Fruit fly (Drosophila melanogaster) whole organism, prepupa: Measurements from ENCODE around the gene CG31697.

Source experiments
- Blimp-1 ChIP-seq: fragments of 200-800 bp; sonication (Bioruptor generic); optimal IDR thresholded peaks from 3 replicates; lab custom pipeline; 2017; ENCODE audit warnings: missing biosample characterization, missing genetic modification characterization, mild to moderate bottlenecking, moderate library complexity, missing genetic modification reagents
- CG10631 ChIP-seq: fragments of 200-800 bp; sonication (Bioruptor generic); optimal IDR thresholded peaks from 2 replicates; lab custom pipeline; 2016; ENCODE audit warnings: missing biosample characterization, missing genetic modification characterization
- CG10669 ChIP-seq: fragments of 200-800 bp; sonication (Bioruptor generic); optimal IDR thresholded peaks from 3 replicates; lab custom pipeline; 2018; ENCODE audit warnings: missing biosample characterization, mild to moderate bottlenecking, missing genetic modification characterization, moderate library complexity
- CG11294 ChIP-seq: fragments of 200-800 bp; sonication (Bioruptor generic); IDR thresholded peaks from 2 replicates; pipeline ENCODE4 v1.3.6; 2022; ENCODE audit warnings: missing biosample characterization, missing genetic modification characterization
- CG15336 ChIP-seq: fragments of 200-800 bp; sonication (Bioruptor generic); IDR thresholded peaks from 2 replicates; pipeline ENCODE4 v1.3.6; 2022; ENCODE audit warnings: missing biosample characterization, missing genetic modification characterization
- CG1621 ChIP-seq: fragments of 200-800 bp; sonication (Bioruptor generic); optimal IDR thresholded peaks from 3 replicates; lab custom pipeline; 2018; ENCODE audit warnings: missing biosample characterization, mild to moderate bottlenecking, missing genetic modification characterization
- CG16779 ChIP-seq: fragments of 200-800 bp; sonication (Bioruptor generic); optimal IDR thresholded peaks from 3 replicates; lab custom pipeline; 2017; ENCODE audit warnings: missing biosample characterization, mild to moderate bottlenecking, missing genetic modification characterization
- CG3032 ChIP-seq: fragments of 200-800 bp; optimal IDR thresholded peaks from 2 replicates; lab custom pipeline; 2019; ENCODE audit warnings: missing biosample characterization, mild to moderate bottlenecking, missing genetic modification characterization, moderate library complexity
- CG31627 ChIP-seq: fragments of 200-800 bp; sonication (Bioruptor generic); optimal IDR thresholded peaks from 3 replicates; lab custom pipeline; 2016; ENCODE audit warnings: missing biosample characterization, missing genetic modification characterization
- CG32006 ChIP-seq: fragments of 200-800 bp; sonication (Bioruptor generic); optimal IDR thresholded peaks from 3 replicates; lab custom pipeline; 2017; ENCODE audit warnings: missing biosample characterization, mild to moderate bottlenecking, missing genetic modification characterization
- CG34406 ChIP-seq: fragments of 200-800 bp; sonication (Bioruptor generic); optimal IDR thresholded peaks from 3 replicates; lab custom pipeline; 2016; ENCODE audit warnings: missing biosample characterization, missing genetic modification characterization
- CG4318 ChIP-seq: fragments of 200-800 bp; sonication (Bioruptor generic); optimal IDR thresholded peaks from 3 replicates; lab custom pipeline; 2017; ENCODE audit warnings: missing biosample characterization, mild to moderate bottlenecking, missing genetic modification characterization
- CG6808 ChIP-seq: fragments of 200-800 bp; sonication (Bioruptor generic); optimal IDR thresholded peaks from 3 replicates; lab custom pipeline; 2017; ENCODE audit warnings: missing biosample characterization, missing genetic modification characterization, mild to moderate bottlenecking, moderate library complexity, missing genetic modification reagents
- CG6854 ChIP-seq: fragments of 200-800 bp; sonication (Bioruptor generic); optimal IDR thresholded peaks from 2 replicates; lab custom pipeline; 2017; ENCODE audit warnings: missing biosample characterization, mild to moderate bottlenecking, missing genetic modification characterization
- CG8119 ChIP-seq: fragments of 200-800 bp; sonication (Bioruptor generic); IDR thresholded peaks from 3 replicates; pipeline ENCODE4 v1.3.6; 2022; ENCODE audit warnings: missing biosample characterization, missing genetic modification characterization
- CG8319 ChIP-seq: fragments of 200-800 bp; sonication (Bioruptor generic); optimal IDR thresholded peaks from 3 replicates; lab custom pipeline; 2016; ENCODE audit warnings: missing biosample characterization, missing genetic modification characterization
- CG9139 ChIP-seq: fragments of 200-800 bp; sonication (Bioruptor generic); optimal IDR thresholded peaks from 3 replicates; lab custom pipeline; 2017; ENCODE audit warnings: missing biosample characterization, mild to moderate bottlenecking, missing genetic modification characterization
- Eip78C ChIP-seq: fragments of 200-800 bp; sonication (Bioruptor generic); peaks from one replicate; lab custom pipeline; 2016; ENCODE audit warnings: missing biosample characterization, missing genetic modification characterization
- Eip93F ChIP-seq: fragments of 200-800 bp; sonication (Bioruptor generic); optimal IDR thresholded peaks from 2 replicates; lab custom pipeline; 2016; ENCODE audit warnings: missing biosample characterization, mild to moderate bottlenecking, missing genetic modification characterization
- Ets21C ChIP-seq: fragments of 200-800 bp; sonication (Bioruptor generic); optimal IDR thresholded peaks from 3 replicates; lab custom pipeline; 2016; ENCODE audit warnings: missing biosample characterization, missing genetic modification characterization
- Ets96B ChIP-seq: fragments of 200-800 bp; optimal IDR thresholded peaks from 2 replicates; lab custom pipeline; 2019; ENCODE audit warnings: missing biosample characterization, mild to moderate bottlenecking, missing genetic modification characterization, moderate library complexity
- Gug ChIP-seq: fragments of 200-800 bp; sonication (Bioruptor generic); IDR thresholded peaks from 2 replicates; pipeline ENCODE4 v1.3.6; 2022; ENCODE audit warnings: missing biosample characterization, missing genetic modification characterization
- Hr38 ChIP-seq: sonication (Bioruptor generic); optimal IDR thresholded peaks from 2 replicates; lab custom pipeline; 2016; ENCODE audit warnings: missing biosample characterization, missing genetic modification characterization
- Hr39 ChIP-seq: fragments of 200-800 bp; sonication (Bioruptor generic); optimal IDR thresholded peaks from 2 replicates; lab custom pipeline; 2016; ENCODE audit warnings: missing biosample characterization, missing genetic modification characterization
- Hr4 ChIP-seq: fragments of 200-800 bp; sonication (Bioruptor generic); optimal IDR thresholded peaks from 3 replicates; lab custom pipeline; 2016; ENCODE audit warnings: missing biosample characterization, missing genetic modification characterization
- Lpt ChIP-seq: fragments of 200-800 bp; sonication (Bioruptor generic); optimal IDR thresholded peaks from 3 replicates; lab custom pipeline; 2016; ENCODE audit warnings: missing biosample characterization, missing genetic modification characterization
- Met ChIP-seq: fragments of 200-800 bp; sonication (Bioruptor generic); optimal IDR thresholded peaks from 3 replicates; lab custom pipeline; 2016; ENCODE audit warnings: missing biosample characterization, missing genetic modification characterization
- OdsH ChIP-seq: fragments of 200-800 bp; sonication (Bioruptor generic); optimal IDR thresholded peaks from 3 replicates; lab custom pipeline; 2016; ENCODE audit warnings: missing biosample characterization, missing genetic modification characterization
- Sox102F ChIP-seq: fragments of 200-800 bp; sonication (Bioruptor generic); optimal IDR thresholded peaks from 2 replicates; lab custom pipeline; 2016; ENCODE audit warnings: missing biosample characterization, mild to moderate bottlenecking, missing genetic modification characterization
- Sox14 ChIP-seq: fragments of 200-800 bp; sonication (Bioruptor generic); optimal IDR thresholded peaks from 3 replicates; lab custom pipeline; 2016; ENCODE audit warnings: missing biosample characterization, missing genetic modification characterization
- achi ChIP-seq: fragments of 200-800 bp; sonication (Bioruptor generic); optimal IDR thresholded peaks from 3 replicates; lab custom pipeline; 2016; ENCODE audit warnings: missing biosample characterization, missing genetic modification characterization
- cyc ChIP-seq: fragments of 200-800 bp; sonication (Bioruptor generic); optimal IDR thresholded peaks from 3 replicates; lab custom pipeline; 2016; ENCODE audit warnings: missing biosample characterization, missing genetic modification characterization
- dac ChIP-seq: fragments of 200-800 bp; sonication (Bioruptor generic); optimal IDR thresholded peaks from 2 replicates; lab custom pipeline; 2017; ENCODE audit warnings: missing biosample characterization, mild to moderate bottlenecking, missing genetic modification characterization
- esn ChIP-seq: fragments of 200-800 bp; sonication (Bioruptor generic); optimal IDR thresholded peaks from 2 replicates; lab custom pipeline; 2016; ENCODE audit warnings: missing biosample characterization, mild to moderate bottlenecking, missing genetic modification characterization, moderate library complexity
- fd59A ChIP-seq: fragments of 200-800 bp; sonication (Bioruptor generic); optimal IDR thresholded peaks from 2 replicates; lab custom pipeline; 2017; ENCODE audit warnings: missing biosample characterization, mild to moderate bottlenecking, missing genetic modification characterization, missing genetic modification reagents
- fd85E ChIP-seq: fragments of 200-800 bp; sonication (Bioruptor generic); optimal IDR thresholded peaks from 3 replicates; lab custom pipeline; 2016; ENCODE audit warnings: missing biosample characterization, missing genetic modification characterization
- lz ChIP-seq: fragments of 200-800 bp; sonication (Bioruptor generic); optimal IDR thresholded peaks from 3 replicates; lab custom pipeline; 2016; ENCODE audit warnings: missing biosample characterization, missing genetic modification characterization
- net ChIP-seq: fragments of 200-800 bp; sonication (Bioruptor generic); optimal IDR thresholded peaks from 3 replicates; lab custom pipeline; 2016; ENCODE audit warnings: missing biosample characterization, missing genetic modification characterization
- pdm3 ChIP-seq: fragments of 200-800 bp; sonication (Bioruptor generic); optimal IDR thresholded peaks from 3 replicates; lab custom pipeline; 2016; ENCODE audit warnings: missing biosample characterization, missing genetic modification characterization
- salr ChIP-seq, 2 experiments: fragments of 200-800 bp; sonication (Bioruptor generic); optimal IDR thresholded peaks; 3 replicates each; lab custom pipeline; 2016 to 2018; ENCODE audit warnings: missing biosample characterization in 2 of 2, missing genetic modification characterization in 2 of 2, mild to moderate bottlenecking in 1 of 2
- spab ChIP-seq: fragments of 200-800 bp; sonication (Bioruptor generic); optimal IDR thresholded peaks from 2 replicates; lab custom pipeline; 2017; ENCODE audit warnings: missing biosample characterization, mild to moderate bottlenecking, missing genetic modification characterization, missing genetic modification reagents
- ss ChIP-seq, 2 experiments: fragments of 200-800 bp; sonication (Bioruptor generic); optimal IDR thresholded peaks; 2 replicates in 1 of 2; 3 replicates in 1 of 2; lab custom pipeline; 2017 to 2018; ENCODE audit warnings: mild to moderate bottlenecking in 2 of 2, missing biosample characterization in 2 of 2, missing genetic modification characterization in 2 of 2, moderate library complexity in 1 of 2
- svp ChIP-seq: fragments of 200-800 bp; sonication (Bioruptor generic); peaks from one replicate; lab custom pipeline; 2016; ENCODE audit warnings: missing biosample characterization, missing genetic modification characterization
- topi ChIP-seq: fragments of 200-800 bp; sonication (Bioruptor generic); optimal IDR thresholded peaks from 3 replicates; lab custom pipeline; 2016; ENCODE audit warnings: missing biosample characterization, missing genetic modification characterization
- vri ChIP-seq: fragments of 200-800 bp; sonication (Bioruptor generic); optimal IDR thresholded peaks from 3 replicates; lab custom pipeline; 2016; ENCODE audit warnings: missing biosample characterization, mild to moderate bottlenecking, missing genetic modification characterization

Gene CG31697

DNA sequence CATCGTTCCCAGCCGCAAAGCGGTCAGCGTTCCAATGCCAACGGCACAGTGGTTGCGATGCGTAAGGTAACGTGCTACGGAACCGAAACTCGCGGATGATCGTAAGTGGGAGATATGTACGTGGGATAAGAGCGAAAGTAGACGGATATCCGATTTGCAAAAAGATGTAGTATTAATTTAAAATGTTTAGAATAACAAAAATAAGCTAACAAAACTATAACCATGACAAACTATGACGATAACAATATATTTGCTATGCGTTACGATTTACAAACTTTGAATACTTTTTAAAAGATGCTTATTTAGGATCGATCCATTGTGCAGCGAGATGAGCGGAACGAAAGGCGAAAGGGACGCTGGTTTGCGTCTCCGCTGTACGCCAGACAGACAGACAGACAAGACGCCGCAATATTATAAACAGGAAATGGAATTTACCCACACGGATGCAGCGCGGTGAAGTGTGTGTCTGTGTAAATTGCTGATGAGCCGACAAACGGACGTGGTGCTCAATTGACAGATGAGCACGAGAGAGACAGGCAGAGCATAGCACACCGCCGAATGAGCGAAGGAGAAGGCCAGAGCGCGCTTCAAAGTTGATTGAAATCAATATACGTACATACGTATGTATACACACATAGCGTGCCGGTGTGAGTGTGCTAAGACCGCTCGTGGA, 40.5 kb downstream of the CG31697 start (continued):
- peak; percentile 97 for TF ChIP-seq CG8119 (GFP tag; lab: Robert Waterston, UW)
- TF ChIP-seq Gug (GFP tag; lab: Robert Waterston, UW): peak; percentile 93
- peak; percentile 97 for TF ChIP-seq net
- peak; percentile 99 for TF ChIP-seq CG4318 (GFP tag; lab: Kevin White, UChicago)
- peak; percentile 92 to 98 for TF ChIP-seq salr (GFP tag; optimal IDR thresholded peaks at IDR 0.05; lab: Kevin White, UChicago)
- TF ChIP-seq pdm3: peak; percentile 97
- peak; percentile 89 for TF ChIP-seq vri (GFP tag; lab: Kevin White, UChicago)
- peak; percentile 96 for TF ChIP-seq Sox102F (GFP tag; lab: Kevin White, UChicago)
- peak; percentile 95 for TF ChIP-seq CG8319 (GFP tag; lab: Kevin White, UChicago)
- TF ChIP-seq OdsH: peak; percentile 97
- TF ChIP-seq Eip93F (GFP tag; lab: Kevin White, UChicago): no peak
- TF ChIP-seq Blimp-1: peak; percentile 93
- TF ChIP-seq CG6808 (GFP tag; lab: Kevin White, UChicago): peak; percentile 94
- TF ChIP-seq CG16779 (tag; lab: Kevin White, UChicago): peak; percentile 94
- TF ChIP-seq CG9139 (GFP tag; lab: Kevin White, UChicago): peak; percentile 70
- TF ChIP-seq CG31627: peak; percentile 98
- no peak for TF ChIP-seq Hr38 (GFP tag; lab: Kevin White, UChicago)
- peak; percentile 95 for TF ChIP-seq Ets21C (GFP tag; lab: Kevin White, UChicago)
- peak; percentile 95 for TF ChIP-seq spab (GFP tag; lab: Kevin White, UChicago)
- peak; percentile 96 for TF ChIP-seq fd59A (GFP tag; lab: Kevin White, UChicago)
- TF ChIP-seq CG34406 (GFP tag; lab: Kevin White, UChicago): peak; percentile 95
- peak; percentile 93 for TF ChIP-seq Lpt (GFP tag; lab: Kevin White, UChicago)
- peak; percentile 98 for TF ChIP-seq svp (GFP tag; lab: Kevin White, UChicago)
- TF ChIP-seq CG1621 (tag; lab: Kevin White, UChicago): peak; percentile 98
- peak; percentile 99 for TF ChIP-seq Eip78C
- peak; percentile 96 for TF ChIP-seq CG15336 (GFP tag; lab: Robert Waterston, UW)
- peak; percentile 98 for TF ChIP-seq Sox14
- TF ChIP-seq CG32006: peak; percentile 99
- peak; percentile 97 for TF ChIP-seq esn (GFP tag; lab: Kevin White, UChicago)
- TF ChIP-seq Met (GFP tag; lab: Kevin White, UChicago): peak; percentile 97
- peak; percentile 96 for TF ChIP-seq achi (GFP tag; lab: Kevin White, UChicago)
- peak; percentile 60 for TF ChIP-seq fd85E (GFP tag; lab: Kevin White, UChicago)
- peak; percentile 97 for TF ChIP-seq lz
- peak; percentile 98 for TF ChIP-seq topi (GFP tag; lab: Kevin White, UChicago)

DNA sequence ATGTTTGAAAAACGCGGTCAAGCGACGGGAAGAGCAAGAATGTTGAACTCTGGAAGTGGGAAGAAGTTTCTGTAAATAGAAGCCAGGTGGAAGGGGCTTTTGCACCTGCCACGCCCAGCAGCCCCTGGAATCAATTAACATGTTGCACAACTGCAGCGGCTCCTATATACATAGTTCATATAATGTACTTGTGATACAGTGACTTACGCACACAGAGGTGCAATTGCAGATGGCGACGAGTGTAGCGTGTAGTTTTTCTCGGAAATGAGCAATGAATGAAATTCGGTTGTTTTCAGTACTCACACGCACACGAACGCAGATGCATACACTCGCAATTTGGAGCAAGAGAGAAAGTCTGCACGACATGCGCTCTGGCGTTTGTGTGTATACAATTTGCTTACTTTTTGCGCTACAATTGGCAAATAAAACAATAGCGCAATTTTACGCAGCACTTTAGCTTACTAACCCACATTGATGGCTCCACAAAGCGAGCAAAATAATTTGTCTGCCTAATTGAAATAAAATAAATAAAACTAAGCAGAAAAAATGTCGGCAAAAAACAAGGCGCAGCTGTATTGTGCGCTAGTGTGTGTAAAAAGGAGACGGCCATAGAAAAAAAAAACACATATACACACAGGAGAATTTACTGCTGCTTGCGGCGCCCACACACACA, 41.2 kb downstream of the CG31697 start:
- peak; percentile 12 for TF ChIP-seq Blimp-1
- TF ChIP-seq Sox102F (GFP tag; lab: Kevin White, UChicago): peak; percentile 1
- TF ChIP-seq CG32006: peak; percentile 20
- peak; percentile 3 for TF ChIP-seq CG16779 (tag; lab: Kevin White, UChicago)
- TF ChIP-seq Sox14: no peak
- peak; percentile 3 for TF ChIP-seq CG6854 (GFP tag; lab: Kevin White, UChicago)
- no peak for TF ChIP-seq CG8119 (GFP tag; lab: Robert Waterston, UW)
- TF ChIP-seq lz: no peak
- TF ChIP-seq OdsH: no peak
- no peak for TF ChIP-seq CG31627
- no peak for TF ChIP-seq cyc (GFP tag; lab: Kevin White, UChicago)
- TF ChIP-seq CG15336 (GFP tag; lab: Robert Waterston, UW): no peak
- no peak for TF ChIP-seq salr (GFP tag; optimal IDR thresholded peaks at IDR 0.05; lab: Kevin White, UChicago)
- no peak for TF ChIP-seq Eip93F (GFP tag; lab: Kevin White, UChicago)
- no peak for TF ChIP-seq Gug (GFP tag; lab: Robert Waterston, UW)
- no peak for TF ChIP-seq CG10669 (GFP tag; lab: Kevin White, UChicago)
- TF ChIP-seq ss (GFP tag; optimal IDR thresholded peaks at IDR 0.05; lab: Kevin White, UChicago): peak in 1 of 2 experiments; percentile 22
- TF ChIP-seq Hr4 (GFP tag; lab: Kevin White, UChicago): no peak
- no peak for TF ChIP-seq CG3032 (tag; lab: Kevin White, UChicago)
- TF ChIP-seq CG34406 (GFP tag; lab: Kevin White, UChicago): no peak
- no peak for TF ChIP-seq spab (GFP tag; lab: Kevin White, UChicago)
- TF ChIP-seq CG4318 (GFP tag; lab: Kevin White, UChicago): no peak
- TF ChIP-seq vri (GFP tag; lab: Kevin White, UChicago): no peak
- no peak for TF ChIP-seq CG10631 (GFP tag; lab: Kevin White, UChicago)
- no peak for TF ChIP-seq Ets96B (tag; lab: Kevin White, UChicago)
- no peak for TF ChIP-seq svp (GFP tag; lab: Kevin White, UChicago)
- no peak for TF ChIP-seq Met (GFP tag; lab: Kevin White, UChicago)
- no peak for TF ChIP-seq dac (GFP tag; lab: Kevin White, UChicago)
- TF ChIP-seq Hr39: no peak
- TF ChIP-seq CG11294 (GFP tag; lab: Robert Waterston, UW): no peak
- no peak for TF ChIP-seq Lpt (GFP tag; lab: Kevin White, UChicago)
